Worm (Caenorhabditis elegans): ENCODE results near the gene srd-38.
A peak's percentile ranks its signal among the peaks of the same experiment; 100 is the strongest.

srd-38 gene

DNA sequence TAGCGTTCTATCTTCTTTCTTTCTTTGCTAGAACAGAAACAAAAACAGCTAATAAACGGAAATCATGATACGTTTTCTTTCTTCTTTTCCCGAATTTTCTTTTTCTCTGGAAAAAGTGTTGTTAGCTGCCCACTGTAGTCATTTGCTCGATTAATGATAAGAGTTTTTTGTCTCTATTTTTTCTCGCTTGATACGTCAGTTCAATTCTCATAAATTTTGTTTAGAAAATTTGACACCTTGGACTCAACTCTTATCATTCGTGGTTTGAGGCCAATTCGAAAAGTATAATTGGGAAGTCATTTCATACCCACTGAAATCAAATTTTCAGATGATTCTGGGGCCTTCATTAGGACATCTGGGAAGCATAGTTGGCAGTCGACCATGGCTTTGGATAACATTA lies 50.2 kb downstream of the srd-38 start:
- peak; percentile 64 for TF ChIP-seq elt-2 (tag; optimal IDR thresholded peaks at IDR 0.05)
- peak; percentile 37 for TF ChIP-seq pqm-1 (tag; optimal IDR thresholded peaks at IDR 0.05)
- no peak for TF ChIP-seq nhr-76 (tag; optimal IDR thresholded peaks at IDR 0.05)
- no peak for TF ChIP-seq tbx-2 (tag; optimal IDR thresholded peaks at IDR 0.05)
- TF ChIP-seq ama-1 (optimal IDR thresholded peaks at IDR 0.05), result no peak
- no peak for TF ChIP-seq hmg-11 (tag; optimal IDR thresholded peaks at IDR 0.05)
- no peak for TF ChIP-seq ceh-9 (tag; optimal IDR thresholded peaks at IDR 0.05)
